Worm (Caenorhabditis elegans) whole organism, late embryonic: ENCODE measurements around the gene Y55B1AR.2.

ENCODE experiments used
- C38D4.7 ChIP-seq: fragments of 200-800 bp; sonication (Bioruptor generic); optimal IDR thresholded peaks from 2 replicates; lab custom pipeline; 2018; ENCODE audit warnings: mild to moderate bottlenecking, missing genetic modification characterization, moderate library complexity, missing compliant biosample characterization
- ceh-14 ChIP-seq: sonication (generic microtip); optimal IDR thresholded peaks from 2 replicates; lab custom pipeline; 2016; ENCODE audit warnings: missing genotype, missing genetic modification characterization, missing compliant biosample characterization
- elt-2 ChIP-seq: sonication (generic microtip); optimal IDR thresholded peaks from 2 replicates; lab custom pipeline; 2016; ENCODE audit warnings: missing genetic modification reagents, missing genetic modification characterization, missing compliant biosample characterization
- fax-1 ChIP-seq: sonication (generic microtip); optimal IDR thresholded peaks from 2 replicates; lab custom pipeline; 2016; ENCODE audit warnings: missing genotype, missing genetic modification characterization, missing compliant biosample characterization
- hlh-15 ChIP-seq: sonication (generic microtip); optimal IDR thresholded peaks from 2 replicates; lab custom pipeline; 2016; ENCODE audit warnings: missing genetic modification characterization, missing compliant biosample characterization
- pax-1 ChIP-seq: fragments of 150-350 bp; optimal IDR thresholded peaks from 2 replicates; lab custom pipeline; 2014; ENCODE audit warnings: missing biosample characterization, missing genetic modification characterization
- pha-4 ChIP-seq: fragments of 150-350 bp; optimal IDR thresholded peaks from 2 replicates; lab custom pipeline; 2018; ENCODE audit warnings: missing biosample characterization, missing genetic modification reagents, missing genetic modification characterization
- sox-4 ChIP-seq: sonication (generic microtip); optimal IDR thresholded peaks from 2 replicates; lab custom pipeline; 2017; ENCODE audit warnings: mild to moderate bottlenecking, missing genetic modification characterization, inconsistent platforms, missing compliant biosample characterization
- unc-86 ChIP-seq: sonication (generic microtip); optimal IDR thresholded peaks from 2 replicates; lab custom pipeline; 2016; ENCODE audit warnings: missing genetic modification characterization, missing compliant biosample characterization
- ztf-16 ChIP-seq: sonication (generic microtip); optimal IDR thresholded peaks from 2 replicates; lab custom pipeline; 2017; ENCODE audit warnings: missing genetic modification characterization, missing compliant biosample characterization

- TF ChIP-seq hlh-15 (tag; lab: Kevin White, UChicago) (no peak), pha-4 (tag; lab: Kevin White, UChicago) (no peak), C38D4.7 (GFP tag; lab: Kevin White, UChicago) (no peak), pax-1 (no peak), fax-1 (tag; lab: Kevin White, UChicago) (no peak), unc-86 (tag; lab: Kevin White, UChicago) (no peak), ceh-14 (tag; lab: Kevin White, UChicago) (no peak), ztf-16 (tag; lab: Kevin White, UChicago) (no peak), elt-2 (no peak), sox-4 (tag; lab: Kevin White, UChicago) (no peak)
These were observed 3.1 kb downstream of the Y55B1AR.2 start for ce11 chrIII:595449-595848.
